Fruit fly (Drosophila melanogaster) Kc167 (cell line): ENCODE data around the gene CG17982.

Source experiments
- Sin3A ChIP-seq: fragments of >200 bp; optimal IDR thresholded peaks from 2 replicates; lab custom pipeline; 2018; ENCODE audit warnings: missing external identifiers
- h ChIP-seq: fragments of >200 bp; optimal IDR thresholded peaks from 3 replicates; lab custom pipeline; 2018; ENCODE audit warnings: missing external identifiers
- insv ChIP-seq: fragments of >200 bp; optimal IDR thresholded peaks from 3 replicates; lab custom pipeline; 2018; ENCODE audit warnings: missing external identifiers
- psq ChIP-seq: fragments of >200 bp; optimal IDR thresholded peaks from 2 replicates; lab custom pipeline; 2017; ENCODE audit warnings: missing external identifiers
- ttk ChIP-seq: sonication (Bioruptor generic); optimal IDR thresholded peaks from 2 replicates; lab custom pipeline; 2017; ENCODE audit warnings: missing external identifiers

- no peak for TF ChIP-seq psq (lab: Kevin White, UChicago)
- no peak for TF ChIP-seq Sin3A (lab: Kevin White, UChicago)
- no peak for TF ChIP-seq ttk (lab: Kevin White, UChicago)
- no peak for TF ChIP-seq h
- no peak for TF ChIP-seq insv (lab: Kevin White, UChicago)
Observed at dm6 chrX:8093722-8094177, 49.9 kb downstream of the CG17982 start, which contains the start of gene UbcE2H.
